Worm (Caenorhabditis elegans) whole organism, midembryonic: Measurements from ENCODE around the gene wee-1.3.

Source experiments
- T22C8.4 ChIP-seq: fragments of 200-800 bp; sonication (Bioruptor generic); IDR thresholded peaks from 2 replicates; pipeline ENCODE4 v1.3.6; 2022; ENCODE audit warnings: missing genetic modification characterization, missing compliant biosample characterization
- cog-1 ChIP-seq: sonication (generic microtip); optimal IDR thresholded peaks from 2 replicates; lab custom pipeline; 2016; ENCODE audit warnings: missing genetic modification characterization, missing compliant biosample characterization
- klf-2 ChIP-seq: fragments of 200-800 bp; sonication (Bioruptor generic); conservative IDR thresholded peaks from 2 replicates; pipeline ENCODE4 v1.3.6; 2022; ENCODE audit warnings: missing genetic modification reagents, missing genetic modification characterization, missing compliant biosample characterization
- tab-1 ChIP-seq: fragments of 200-800 bp; sonication (Bioruptor generic); IDR thresholded peaks from 2 replicates; pipeline ENCODE4 v1.3.6; 2022; ENCODE audit warnings: missing genetic modification characterization, missing compliant biosample characterization
- ztf-23 ChIP-seq: fragments of 200-800 bp; sonication (Bioruptor generic); IDR thresholded peaks from 2 replicates; pipeline ENCODE4 v1.3.6; 2022; ENCODE audit warnings: missing genetic modification reagents, missing genetic modification characterization, missing compliant biosample characterization
- ztf-29 ChIP-seq: fragments of 200-800 bp; sonication (Bioruptor generic); IDR thresholded peaks from 2 replicates; pipeline ENCODE4 v1.3.6; 2022; ENCODE audit warnings: missing genetic modification reagents, missing genetic modification characterization, missing compliant biosample characterization

DNA sequence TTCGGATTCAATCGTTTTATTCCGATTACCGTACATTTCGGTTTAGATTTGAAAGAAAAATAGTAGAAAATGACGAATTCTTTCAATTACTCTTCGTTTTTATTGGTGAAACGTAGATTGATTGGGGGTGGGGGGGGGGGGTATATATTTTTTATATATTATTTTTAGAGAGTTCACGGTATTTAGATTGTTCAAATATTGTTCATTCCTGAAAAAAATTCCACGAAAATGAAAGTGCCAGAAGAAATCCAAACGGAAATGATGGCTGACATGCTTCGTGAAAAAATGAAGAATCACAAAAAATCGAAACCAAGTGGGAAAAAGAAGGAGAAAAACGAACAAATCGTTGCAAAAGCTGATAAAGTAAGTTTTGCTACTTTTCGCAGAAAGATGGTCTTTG, 15.9 kb downstream of the wee-1.3 start, which contains the start of the genes Y53C12A.8 and Y53C12A.7:
- TF ChIP-seq ztf-29 (GFP tag; lab: Robert Waterston, UW), result no peak
- no peak for TF ChIP-seq tab-1 (GFP tag; lab: Robert Waterston, UW)
- no peak for TF ChIP-seq T22C8.4
- no peak for TF ChIP-seq ztf-23 (GFP tag; lab: Robert Waterston, UW)
- TF ChIP-seq cog-1 (tag; lab: Kevin White, UChicago), result no peak
- no peak for TF ChIP-seq klf-2 (GFP tag; lab: Robert Waterston, UW)
